Fruit fly (Drosophila melanogaster): ENCODE results near the gene sinah.

DNA sequence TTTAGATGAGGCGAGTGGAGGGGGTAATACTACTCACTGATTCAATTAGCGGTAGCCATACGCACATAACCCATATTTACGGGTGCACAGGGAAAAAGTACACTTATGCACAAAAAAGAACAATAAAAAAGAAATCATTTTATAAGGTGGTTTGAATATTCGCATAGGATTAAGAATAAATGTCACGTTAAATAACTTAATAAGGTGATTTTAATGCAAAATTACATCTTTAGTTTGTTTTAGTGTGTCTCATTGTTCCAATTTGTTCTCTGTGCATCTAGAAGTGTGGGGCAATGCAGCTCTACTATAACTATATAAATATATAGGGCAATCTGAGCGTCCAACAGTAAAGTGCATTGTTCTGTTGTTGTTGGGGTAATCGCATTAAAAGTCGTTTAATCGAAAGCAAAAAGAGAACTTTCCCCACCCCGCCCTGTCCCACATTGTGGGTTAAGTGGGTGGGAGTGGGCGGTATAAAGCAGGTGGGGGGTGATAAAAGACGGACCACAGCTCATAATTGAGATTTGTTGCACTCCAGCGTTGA, 33.9 kb downstream of the sinah start:
- TF ChIP-seq sc (optimal IDR thresholded peaks at IDR 0.05) (no peak), sc (GFP tag; optimal IDR thresholded peaks at IDR 0.05) (no peak), CG30403 (GFP tag; optimal IDR thresholded peaks at IDR 0.05) (no peak)
